Worm (Caenorhabditis elegans): ENCODE results near the gene pro-3.

ce11 chrV:19124586-19124985 is 6.4 kb upstream of the pro-3 start, which contains the start of gene bed-1:
- TF ChIP-seq nhr-237 (tag; optimal IDR thresholded peaks at IDR 0.05): no peak
- no peak for TF ChIP-seq skn-1 (tag; optimal IDR thresholded peaks at IDR 0.05)
- TF ChIP-seq nhr-11 (tag; optimal IDR thresholded peaks at IDR 0.05): no peak
- no peak for TF ChIP-seq nhr-84 (tag; optimal IDR thresholded peaks at IDR 0.05)
- TF ChIP-seq lin-13 (GFP tag; optimal IDR thresholded peaks at IDR 0.05): no peak
- no peak for TF ChIP-seq nhr-20 (tag; optimal IDR thresholded peaks at IDR 0.05)
- no peak for TF ChIP-seq lin-39 (tag; optimal IDR thresholded peaks at IDR 0.05)
- no peak for TF ChIP-seq ama-1 (optimal IDR thresholded peaks at IDR 0.05)
- no peak for TF ChIP-seq aha-1 (tag; optimal IDR thresholded peaks at IDR 0.05)
